Worm (Caenorhabditis elegans) whole organism, L2 larva: ENCODE data around the gene Y113G7A.22.

Experiments used
- C34F6.9 ChIP-seq: fragments of 150-350 bp; optimal IDR thresholded peaks from 2 replicates; lab custom pipeline; 2014; ENCODE audit warnings: missing biosample characterization, missing genetic modification characterization
- F13H6.1 ChIP-seq: sonication (generic microtip); optimal IDR thresholded peaks from 2 replicates; lab custom pipeline; 2016; ENCODE audit warnings: missing genetic modification characterization, missing compliant biosample characterization
- Y55F3AM.14 ChIP-seq: fragments of 200-800 bp; sonication (Bioruptor generic); optimal IDR thresholded peaks from 2 replicates; lab custom pipeline; 2018; ENCODE audit warnings: mild to moderate bottlenecking, missing genetic modification characterization, missing compliant biosample characterization
- ZK546.5 ChIP-seq: sonication (generic microtip); optimal IDR thresholded peaks from 2 replicates; lab custom pipeline; 2017; ENCODE audit warnings: missing biosample characterization, missing genetic modification characterization
- alr-1 ChIP-seq: fragments of 150-350 bp; optimal IDR thresholded peaks from 2 replicates; lab custom pipeline; 2014; ENCODE audit warnings: missing biosample characterization, missing genetic modification characterization
- ama-1 ChIP-seq: fragments of 150-350 bp; optimal IDR thresholded peaks from 2 replicates; lab custom pipeline; 2018; ENCODE audit warnings: inconsistent platforms
- blmp-1 ChIP-seq: sonication (generic microtip); optimal IDR thresholded peaks from 2 replicates; lab custom pipeline; 2017; ENCODE audit warnings: missing genetic modification characterization, mild to moderate bottlenecking, missing compliant biosample characterization, antibody characterized with exemption, moderate library complexity; ENCODE audit not compliant: insufficient read depth
- ceh-16 ChIP-seq: fragments of 150-350 bp; optimal IDR thresholded peaks from 2 replicates; lab custom pipeline; 2014; ENCODE audit warnings: missing biosample characterization, missing genetic modification characterization
- ceh-82 ChIP-seq: fragments of 150-350 bp; optimal IDR thresholded peaks from 2 replicates; lab custom pipeline; 2014; ENCODE audit warnings: missing biosample characterization, missing genetic modification characterization
- crh-2 ChIP-seq: sonication (generic microtip); optimal IDR thresholded peaks from 2 replicates; lab custom pipeline; 2017; ENCODE audit warnings: missing biosample characterization, missing genetic modification characterization
- dmd-4 ChIP-seq: sonication (generic microtip); optimal IDR thresholded peaks from 2 replicates; lab custom pipeline; 2017; ENCODE audit warnings: missing biosample characterization, missing genetic modification characterization
- egl-27 ChIP-seq: sonication (generic microtip); optimal IDR thresholded peaks from 3 replicates; lab custom pipeline; 2017; ENCODE audit warnings: missing biosample characterization, missing genetic modification reagents, missing genetic modification characterization
- elt-1 ChIP-seq: fragments of 150-350 bp; optimal IDR thresholded peaks from 2 replicates; lab custom pipeline; 2014; ENCODE audit warnings: missing biosample characterization, missing genetic modification characterization
- elt-3 ChIP-seq: sonication (generic microtip); optimal IDR thresholded peaks from 2 replicates; lab custom pipeline; 2017; ENCODE audit warnings: missing biosample characterization, missing genetic modification characterization
- fos-1 ChIP-seq: fragments of 150-350 bp; optimal IDR thresholded peaks from 2 replicates; lab custom pipeline; 2014; ENCODE audit warnings: missing biosample characterization, missing genetic modification characterization
- gmeb-1 ChIP-seq: fragments of 150-350 bp; optimal IDR thresholded peaks from 2 replicates; lab custom pipeline; 2014; ENCODE audit warnings: missing biosample characterization, missing genetic modification characterization
- lin-11 ChIP-seq: fragments of 150-350 bp; sonication (generic microtip); optimal IDR thresholded peaks from 2 replicates; lab custom pipeline; 2014; ENCODE audit warnings: missing biosample characterization, missing genetic modification characterization, inconsistent platforms, mixed read lengths
- mab-5 ChIP-seq: fragments of 150-350 bp; optimal IDR thresholded peaks from 2 replicates; lab custom pipeline; 2014; ENCODE audit warnings: missing biosample characterization, missing genetic modification characterization
- mbf-1 ChIP-seq: sonication (generic microtip); optimal IDR thresholded peaks from 2 replicates; lab custom pipeline; 2017; ENCODE audit warnings: missing biosample characterization, missing genetic modification characterization
- nhr-10 ChIP-seq: sonication (generic microtip); optimal IDR thresholded peaks from 2 replicates; lab custom pipeline; 2017; ENCODE audit warnings: missing biosample characterization, missing genetic modification characterization
- nhr-11 ChIP-seq: fragments of 150-350 bp; optimal IDR thresholded peaks from 2 replicates; lab custom pipeline; 2014; ENCODE audit warnings: missing biosample characterization, missing genetic modification characterization
- nhr-12 ChIP-seq: fragments of 150-350 bp; optimal IDR thresholded peaks from 2 replicates; lab custom pipeline; 2014; ENCODE audit warnings: missing biosample characterization, missing genetic modification characterization
- nhr-23 ChIP-seq: fragments of 150-350 bp; optimal IDR thresholded peaks from 2 replicates; lab custom pipeline; 2014; ENCODE audit warnings: missing biosample characterization, missing genetic modification reagents, missing genetic modification characterization
- nhr-237 ChIP-seq: fragments of 150-350 bp; optimal IDR thresholded peaks from 2 replicates; lab custom pipeline; 2014; ENCODE audit warnings: missing biosample characterization, missing genetic modification characterization
- nhr-25 ChIP-seq: fragments of 150-350 bp; sonication (generic microtip); optimal IDR thresholded peaks from 3 replicates; lab custom pipeline; 2014; ENCODE audit warnings: missing biosample characterization, missing genetic modification characterization
- nhr-6 ChIP-seq: fragments of 150-350 bp; optimal IDR thresholded peaks from 2 replicates; lab custom pipeline; 2014; ENCODE audit warnings: missing biosample characterization, missing genetic modification characterization
- nhr-77 ChIP-seq: fragments of 150-350 bp; optimal IDR thresholded peaks from 2 replicates; lab custom pipeline; 2014; ENCODE audit warnings: missing biosample characterization, missing genetic modification characterization
- sem-4 ChIP-seq: fragments of 150-350 bp; optimal IDR thresholded peaks from 2 replicates; lab custom pipeline; 2014; ENCODE audit warnings: missing biosample characterization, missing genetic modification reagents, missing genetic modification characterization
- skn-1 ChIP-seq: sonication (generic microtip); optimal IDR thresholded peaks from 2 replicates; lab custom pipeline; 2017; ENCODE audit warnings: missing biosample characterization, missing genetic modification characterization
- sma-9 ChIP-seq, 2 experiments: fragments of 150-350 bp in 1 of 2; sonication (generic microtip) in 1 of 2; optimal IDR thresholded peaks; 2 replicates each; lab custom pipeline; 2014 to 2016; ENCODE audit warnings: missing genetic modification characterization in 2 of 2, mild to moderate bottlenecking in 1 of 2, missing biosample characterization in 1 of 2, missing compliant biosample characterization in 1 of 2, missing genetic modification reagents in 1 of 2, moderate library complexity in 1 of 2
- snpc-4 ChIP-seq: fragments of 150-350 bp; optimal IDR thresholded peaks from 2 replicates; lab custom pipeline; 2014; ENCODE audit warnings: missing biosample characterization, missing genetic modification characterization
- unc-39 ChIP-seq: fragments of 150-350 bp; optimal IDR thresholded peaks from 2 replicates; lab custom pipeline; 2014; ENCODE audit warnings: missing biosample characterization, missing genetic modification characterization
- unc-55 ChIP-seq: fragments of 150-350 bp; sonication (generic microtip); optimal IDR thresholded peaks from 3 replicates; lab custom pipeline; 2014; ENCODE audit warnings: missing biosample characterization, missing genetic modification reagents, missing genetic modification characterization
- zag-1 ChIP-seq: fragments of 150-350 bp; optimal IDR thresholded peaks from 2 replicates; lab custom pipeline; 2014; ENCODE audit warnings: missing biosample characterization, missing genetic modification characterization
- ztf-1 ChIP-seq: fragments of 200-800 bp; sonication (Bioruptor generic); conservative IDR thresholded peaks from 2 replicates; pipeline ENCODE4 v1.3.6; 2022; ENCODE audit warnings: missing genetic modification characterization, missing compliant biosample characterization
- ztf-11 ChIP-seq: sonication (generic microtip); optimal IDR thresholded peaks from 2 replicates; lab custom pipeline; 2017; ENCODE audit warnings: missing biosample characterization, missing genetic modification characterization
- ztf-4 ChIP-seq: fragments of 150-350 bp; optimal IDR thresholded peaks from 2 replicates; lab custom pipeline; 2014; ENCODE audit warnings: missing biosample characterization, missing genetic modification characterization

The Y113G7A.22 gene

DNA sequence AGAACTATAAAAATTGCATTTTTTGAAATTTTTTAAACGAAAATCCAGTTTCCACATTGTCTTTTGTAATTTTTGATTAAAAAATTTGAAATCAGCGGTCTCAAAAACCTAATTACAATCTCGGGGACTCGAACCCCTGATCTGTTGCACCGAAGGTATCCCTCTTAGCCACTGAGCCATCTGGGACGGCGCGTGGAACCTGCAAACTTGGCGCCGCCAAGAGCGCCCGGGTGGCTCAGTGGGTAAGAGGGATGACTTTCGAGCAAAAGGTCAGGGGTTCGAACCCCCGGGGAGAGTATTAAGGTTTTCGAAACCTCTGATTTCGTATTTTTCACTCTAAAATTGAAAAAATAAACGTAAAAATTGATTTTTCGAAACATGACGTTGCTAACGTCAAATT is 12.1 kb downstream of the Y113G7A.22 start:
- TF ChIP-seq nhr-11 (tag; lab: Kevin White, UChicago) (no peak), skn-1 (no peak), ceh-82 (no peak), Y55F3AM.14 (GFP tag; lab: Kevin White, UChicago) (no peak), dmd-4 (no peak), nhr-25 (tag; lab: Kevin White, UChicago) (no peak), nhr-10 (no peak), gmeb-1 (no peak), unc-55 (no peak), nhr-237 (tag; lab: Kevin White, UChicago) (no peak), nhr-6 (tag; lab: Kevin White, UChicago) (no peak), ztf-1 (GFP tag; lab: Robert Waterston, UW) (no peak), zag-1 (no peak), ZK546.5 (tag; lab: Kevin White, UChicago) (no peak), mab-5 (tag; lab: Kevin White, UChicago) (no peak), nhr-23 (tag; lab: Kevin White, UChicago) (no peak)

DNA sequence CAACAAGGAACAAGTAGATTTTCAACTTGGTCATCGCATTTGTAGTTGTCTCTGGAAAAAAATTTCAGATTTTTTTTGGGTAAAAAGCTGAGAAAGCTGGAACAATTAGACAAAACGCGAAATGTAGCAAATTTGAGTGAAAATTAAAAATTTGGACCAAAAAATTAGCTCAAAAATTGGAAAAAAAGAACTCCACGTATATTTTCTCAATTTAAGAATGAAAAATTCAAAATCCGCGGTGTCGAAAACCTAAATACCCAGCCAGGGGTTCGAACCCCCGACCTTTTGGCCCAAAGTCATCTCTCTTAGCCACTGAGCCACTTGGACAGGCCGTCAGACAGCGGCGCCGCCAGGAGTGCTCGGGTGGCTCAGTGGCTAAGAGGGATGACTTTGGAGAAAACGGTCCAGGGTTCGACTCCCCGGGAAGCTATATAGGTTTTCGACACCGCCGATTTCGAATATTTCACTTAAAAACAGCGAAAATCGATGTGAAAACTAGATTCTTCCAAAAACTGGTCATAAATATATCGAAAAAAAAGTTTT is 14.5 kb downstream of the Y113G7A.22 start, which contains the start of gene ncx-1:
TSS of gene ncx-1 (minus strand) at position 51 of the 543 bp plus-strand sequence.
- no peak for TF ChIP-seq sem-4 (tag; lab: Kevin White, UChicago)
- TF ChIP-seq ztf-11 (tag; lab: Kevin White, UChicago) = no peak
- TF ChIP-seq ceh-16 (tag; lab: Kevin White, UChicago) = no peak
- TF ChIP-seq C34F6.9 = no peak
- no peak for TF ChIP-seq nhr-6 (tag; lab: Kevin White, UChicago)
- TF ChIP-seq alr-1 (tag; lab: Kevin White, UChicago) = no peak
- TF ChIP-seq sma-9 (GFP tag; optimal IDR thresholded peaks at IDR 0.05; lab: Kevin White, UChicago) = no peak
- TF ChIP-seq sma-9 (tag; optimal IDR thresholded peaks at IDR 0.05; lab: Kevin White, UChicago) = no peak
- no peak for TF ChIP-seq nhr-77 (tag; lab: Kevin White, UChicago)
- no peak for TF ChIP-seq nhr-25 (tag; lab: Kevin White, UChicago)
- no peak for TF ChIP-seq lin-11 (tag; lab: Kevin White, UChicago)
- TF ChIP-seq elt-1 (tag; lab: Kevin White, UChicago) = no peak
- no peak for TF ChIP-seq dmd-4

DNA sequence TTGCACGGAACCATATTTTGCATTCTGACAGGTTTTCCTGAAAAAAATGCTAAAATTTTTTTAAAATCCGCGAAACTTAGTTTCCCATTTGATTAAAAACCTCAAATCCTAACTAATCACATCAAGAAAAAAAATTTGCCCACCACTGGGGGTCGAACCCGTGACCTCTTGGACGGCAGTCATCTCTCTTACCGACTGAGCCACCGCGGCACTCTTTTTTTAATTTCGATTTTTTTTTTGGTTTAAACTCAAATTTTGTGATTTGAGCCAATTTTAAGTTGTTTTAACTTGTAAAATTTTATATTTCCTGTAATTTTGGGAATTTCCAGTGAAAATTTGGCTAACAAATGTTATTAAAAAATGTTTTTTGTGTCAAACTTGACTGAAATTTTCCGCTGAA is 15.4 kb downstream of the Y113G7A.22 start:
- no peak for TF ChIP-seq unc-39

DNA sequence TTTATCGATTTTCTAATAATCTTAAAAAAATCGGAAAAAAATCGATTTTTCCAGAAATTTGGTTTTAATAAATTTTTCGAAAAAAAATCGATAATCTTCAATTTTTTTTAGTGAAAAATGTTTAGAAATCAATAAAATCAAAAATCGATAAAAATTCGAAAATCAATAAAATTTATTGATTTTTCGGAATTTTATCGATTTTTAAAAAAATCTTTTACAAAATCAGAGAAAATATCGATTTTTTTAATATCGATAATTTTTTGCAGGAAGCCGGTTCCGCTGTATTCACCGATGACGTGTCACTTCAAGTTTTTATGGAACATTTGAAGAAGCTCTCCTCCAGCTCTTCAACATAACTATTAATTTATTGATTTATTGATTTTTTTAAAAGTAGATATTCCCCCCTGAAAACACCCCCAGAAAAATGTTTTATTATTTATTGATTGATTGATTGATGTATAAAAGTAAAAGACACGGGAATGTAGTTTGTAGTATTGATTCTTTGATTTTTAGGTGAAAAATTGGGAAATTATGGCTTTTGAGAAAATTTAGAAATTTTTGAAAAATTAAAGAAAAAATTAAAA is 29.8 kb downstream of the Y113G7A.22 start:
- no peak for TF ChIP-seq elt-3 (tag; lab: Kevin White, UChicago)
- no peak for TF ChIP-seq mbf-1 (tag; lab: Kevin White, UChicago)
- TF ChIP-seq nhr-77 (tag; lab: Kevin White, UChicago) = no peak
- no peak for TF ChIP-seq ama-1 (lab: Kevin White, UChicago)
- TF ChIP-seq F13H6.1 = no peak
- TF ChIP-seq nhr-25 (tag; lab: Kevin White, UChicago) = no peak
- no peak for TF ChIP-seq nhr-11 (tag; lab: Kevin White, UChicago)
- TF ChIP-seq sem-4 (tag; lab: Kevin White, UChicago) = no peak
- no peak for TF ChIP-seq blmp-1 (tag; lab: Kevin White, UChicago)
- no peak for TF ChIP-seq ceh-82
- TF ChIP-seq fos-1 (tag; lab: Kevin White, UChicago) = no peak
- TF ChIP-seq snpc-4 (tag; lab: Kevin White, UChicago) = no peak
- TF ChIP-seq dmd-4 = no peak

DNA sequence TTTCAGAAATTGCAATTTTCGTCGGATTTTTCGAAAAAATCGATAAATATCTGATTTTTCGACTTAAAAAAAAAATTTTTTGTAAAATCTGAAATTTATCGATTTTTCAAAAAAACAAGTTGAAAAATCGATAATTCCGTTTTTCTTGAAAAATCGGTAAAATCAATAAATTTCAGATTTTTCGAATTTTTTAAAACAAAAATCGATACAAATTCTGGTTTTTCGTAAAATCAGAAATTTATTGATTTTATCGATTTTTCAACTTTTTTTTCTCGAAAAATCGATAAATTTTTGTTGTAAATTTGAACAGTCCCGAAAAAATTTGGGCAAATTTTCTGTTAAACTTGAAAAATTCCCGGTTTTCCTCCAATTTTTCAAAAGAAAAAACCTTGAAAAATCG is 30.7 kb downstream of the Y113G7A.22 start:
- TF ChIP-seq Y55F3AM.14 (GFP tag; lab: Kevin White, UChicago) (no peak), skn-1 (no peak), egl-27 (tag; lab: Kevin White, UChicago) (no peak), nhr-23 (tag; lab: Kevin White, UChicago) (no peak), nhr-12 (tag; lab: Kevin White, UChicago) (no peak), lin-11 (tag; lab: Kevin White, UChicago) (no peak), C34F6.9 (no peak), crh-2 (tag; lab: Kevin White, UChicago) (no peak), mab-5 (tag; lab: Kevin White, UChicago) (no peak), ztf-4 (no peak), unc-39 (no peak), snpc-4 (tag; lab: Kevin White, UChicago) (no peak), ceh-16 (tag; lab: Kevin White, UChicago) (no peak), gmeb-1 (no peak), zag-1 (no peak)
- TF ChIP-seq, all 48 proteins: peak for 0
